Worm (Caenorhabditis elegans) whole organism, young adult: Measurements from ENCODE around the gene Y50D4B.1.

Experiments
- B0019.2 ChIP-seq: fragments of 200-800 bp; sonication (Bioruptor generic); conservative IDR thresholded peaks from 2 replicates; pipeline ENCODE4 v1.3.6; 2022; ENCODE audit warnings: missing genetic modification reagents, missing genetic modification characterization, missing compliant biosample characterization
- B0035.1 ChIP-seq: sonication (generic microtip); optimal IDR thresholded peaks from 2 replicates; lab custom pipeline; 2016; ENCODE audit warnings: missing genetic modification characterization, mild to moderate bottlenecking, missing compliant biosample characterization, missing genotype, missing genetic modification reagents
- B0261.1 ChIP-seq: sonication (generic microtip); optimal IDR thresholded peaks from 2 replicates; lab custom pipeline; 2016; ENCODE audit warnings: mild to moderate bottlenecking, missing genetic modification characterization, moderate library complexity, missing compliant biosample characterization
- F22D6.2 ChIP-seq: sonication (generic microtip); optimal IDR thresholded peaks from 2 replicates; lab custom pipeline; 2016; ENCODE audit warnings: mild to moderate bottlenecking, missing genetic modification characterization, missing compliant biosample characterization
- F49E8.2 ChIP-seq: sonication (generic microtip); optimal IDR thresholded peaks from 3 replicates; lab custom pipeline; 2017; ENCODE audit warnings: missing genetic modification characterization, mild to moderate bottlenecking, missing compliant biosample characterization, antibody characterized with exemption, moderate library complexity; ENCODE audit not compliant: insufficient read depth
- F57A8.1 ChIP-seq: fragments of 200-800 bp; sonication (Bioruptor generic); optimal IDR thresholded peaks from 2 replicates; lab custom pipeline; 2018; ENCODE audit warnings: mild to moderate bottlenecking, missing genetic modification characterization, moderate library complexity, missing compliant biosample characterization
- K12H6.12 ChIP-seq: fragments of 200-800 bp; sonication (Bioruptor generic); optimal IDR thresholded peaks from 2 replicates; lab custom pipeline; 2018; ENCODE audit warnings: mild to moderate bottlenecking, missing genetic modification characterization, missing compliant biosample characterization
- Y53G8AR.9 ChIP-seq: fragments of 200-800 bp; sonication (Bioruptor generic); conservative IDR thresholded peaks from 2 replicates; pipeline ENCODE4 v1.3.6; 2022; ENCODE audit warnings: missing genetic modification reagents, missing genetic modification characterization, missing compliant biosample characterization
- Y67H2A.10 ChIP-seq: fragments of 200-800 bp; sonication (Bioruptor generic); conservative IDR thresholded peaks from 2 replicates; pipeline ENCODE4 v1.3.6; 2022; ENCODE audit warnings: missing genetic modification reagents, missing genetic modification characterization, missing compliant biosample characterization
- Y79H2A.3 ChIP-seq: fragments of 200-800 bp; sonication (Bioruptor generic); conservative IDR thresholded peaks from 2 replicates; pipeline ENCODE4 v1.3.6; 2022; ENCODE audit warnings: missing genetic modification reagents, missing genetic modification characterization, missing compliant biosample characterization
- ZK185.1 ChIP-seq: sonication (generic microtip); optimal IDR thresholded peaks from 2 replicates; lab custom pipeline; 2016; ENCODE audit warnings: mild to moderate bottlenecking, missing genetic modification characterization, missing compliant biosample characterization; ENCODE audit not compliant: poor library complexity, severe bottlenecking
- ama-1 ChIP-seq, 3 experiments: fragments of 150-350 bp in 1 of 3; sonication (generic microtip) in 2 of 3; optimal IDR thresholded peaks; 2 replicates each; lab custom pipeline; 2014 to 2018; ENCODE audit warnings: missing biosample characterization in 2 of 3, missing genetic modification characterization in 2 of 3, missing genetic modification reagents in 2 of 3
- aptf-2 ChIP-seq: fragments of 200-800 bp; sonication (Bioruptor generic); conservative IDR thresholded peaks from 2 replicates; pipeline ENCODE4 v1.3.6; 2022; ENCODE audit warnings: missing genetic modification reagents, missing genetic modification characterization, missing compliant biosample characterization
- aptf-3 ChIP-seq: fragments of 200-800 bp; sonication (Bioruptor generic); IDR thresholded peaks from 2 replicates; pipeline ENCODE4 v1.3.6; 2022; ENCODE audit warnings: missing genetic modification characterization, missing compliant biosample characterization
- atf-7 ChIP-seq: sonication (generic microtip); optimal IDR thresholded peaks from 2 replicates; lab custom pipeline; 2017; ENCODE audit warnings: mild to moderate bottlenecking, missing genetic modification characterization, missing compliant biosample characterization
- athp-1 ChIP-seq: sonication (generic microtip); optimal IDR thresholded peaks from 2 replicates; lab custom pipeline; 2017; ENCODE audit warnings: mild to moderate bottlenecking, missing genetic modification characterization, missing compliant biosample characterization
- bed-1 ChIP-seq: fragments of 200-800 bp; sonication (Bioruptor generic); IDR thresholded peaks from 2 replicates; pipeline ENCODE4 v1.3.6; 2022; ENCODE audit warnings: missing genetic modification reagents, missing genetic modification characterization, missing compliant biosample characterization
- ceh-40 ChIP-seq: fragments of 200-800 bp; sonication (Bioruptor generic); IDR thresholded peaks from 2 replicates; pipeline ENCODE4 v1.3.6; 2022; ENCODE audit warnings: missing genetic modification characterization, missing compliant biosample characterization
- ceh-58 ChIP-seq: fragments of 200-800 bp; sonication (Bioruptor generic); IDR thresholded peaks from 2 replicates; pipeline ENCODE4 v1.3.6; 2022; ENCODE audit warnings: missing genetic modification characterization, missing compliant biosample characterization
- chd-7 ChIP-seq: sonication (generic microtip); optimal IDR thresholded peaks from 2 replicates; lab custom pipeline; 2016; ENCODE audit warnings: mild to moderate bottlenecking, missing genetic modification characterization, moderate library complexity, missing compliant biosample characterization
- dox-1 ChIP-seq: fragments of 200-800 bp; sonication (Bioruptor generic); IDR thresholded peaks from 2 replicates; pipeline ENCODE4 v1.3.6; 2022; ENCODE audit warnings: missing genetic modification reagents, missing genetic modification characterization, missing compliant biosample characterization
- dpff-1 ChIP-seq: sonication (generic microtip); optimal IDR thresholded peaks from 2 replicates; lab custom pipeline; 2017; ENCODE audit warnings: mild to moderate bottlenecking, missing genetic modification characterization, missing compliant biosample characterization
- dpl-1 ChIP-seq: fragments of 150-350 bp; optimal IDR thresholded peaks from 2 replicates; lab custom pipeline; 2014; ENCODE audit warnings: missing biosample characterization, missing genetic modification reagents, missing genetic modification characterization
- egl-44 ChIP-seq: fragments of 200-800 bp; sonication (Bioruptor generic); IDR thresholded peaks from 2 replicates; pipeline ENCODE4 v1.3.6; 2022; ENCODE audit warnings: missing genetic modification reagents, missing genetic modification characterization, missing compliant biosample characterization
- him-1 ChIP-seq: sonication (generic microtip); optimal IDR thresholded peaks from 2 replicates; lab custom pipeline; 2016; ENCODE audit warnings: missing genotype, missing genetic modification reagents, missing genetic modification characterization, missing compliant biosample characterization
- hlh-12 ChIP-seq: sonication (generic microtip); optimal IDR thresholded peaks from 2 replicates; lab custom pipeline; 2016; ENCODE audit warnings: missing genetic modification characterization, missing compliant biosample characterization
- hrde-1 ChIP-seq: sonication (generic microtip); optimal IDR thresholded peaks from 2 replicates; lab custom pipeline; 2016; ENCODE audit warnings: missing genetic modification characterization, mild to moderate bottlenecking, missing compliant biosample characterization, moderate library complexity, missing genotype, missing genetic modification reagents, borderline replicate concordance
- let-526 ChIP-seq: fragments of 200-800 bp; sonication (Bioruptor generic); IDR thresholded peaks from 2 replicates; pipeline ENCODE4 v1.3.6; 2022; ENCODE audit warnings: missing genetic modification reagents, missing genetic modification characterization, missing compliant biosample characterization
- lin-35 ChIP-seq, 3 experiments: fragments of 150-350 bp in 2 of 3; sonication (generic microtip) in 1 of 3; optimal IDR thresholded peaks; 2 replicates each; lab custom pipeline; 2014 to 2018; ENCODE audit warnings: missing biosample characterization in 3 of 3, missing genetic modification characterization in 3 of 3, missing genetic modification reagents in 3 of 3
- lin-54 ChIP-seq: fragments of 200-800 bp; sonication (Bioruptor generic); optimal IDR thresholded peaks from 2 replicates; lab custom pipeline; 2018; ENCODE audit warnings: mild to moderate bottlenecking, missing genetic modification characterization, missing compliant biosample characterization
- lir-1 ChIP-seq: fragments of 200-800 bp; sonication (Bioruptor generic); conservative IDR thresholded peaks from 2 replicates; pipeline ENCODE4 v1.3.6; 2022; ENCODE audit warnings: missing genetic modification reagents, missing genetic modification characterization, missing compliant biosample characterization
- lsl-1 ChIP-seq: fragments of 200-800 bp; sonication (Bioruptor generic); optimal IDR thresholded peaks from 2 replicates; lab custom pipeline; 2018; ENCODE audit warnings: mild to moderate bottlenecking, missing genetic modification characterization, moderate library complexity, missing compliant biosample characterization
- lsy-27 ChIP-seq: sonication (generic microtip); optimal IDR thresholded peaks from 2 replicates; lab custom pipeline; 2017; ENCODE audit warnings: missing genetic modification characterization, mild to moderate bottlenecking, missing compliant biosample characterization, antibody characterized with exemption, missing genotype, borderline replicate concordance; ENCODE audit not compliant: insufficient read depth
- madf-6 ChIP-seq: fragments of 200-800 bp; sonication (Bioruptor generic); IDR thresholded peaks from 2 replicates; pipeline ENCODE4 v1.3.6; 2022; ENCODE audit warnings: missing genetic modification reagents, missing genetic modification characterization, missing compliant biosample characterization
- mes-4 ChIP-seq: sonication (generic microtip); optimal IDR thresholded peaks from 2 replicates; lab custom pipeline; 2016; ENCODE audit warnings: missing genotype, missing genetic modification characterization, missing compliant biosample characterization
- nfya-2 ChIP-seq: fragments of 200-800 bp; sonication (Bioruptor generic); IDR thresholded peaks from 2 replicates; pipeline ENCODE4 v1.3.6; 2022; ENCODE audit warnings: missing genetic modification reagents, missing genetic modification characterization, missing compliant biosample characterization
- pbrm-1 ChIP-seq: fragments of 200-800 bp; sonication (Bioruptor generic); IDR thresholded peaks from 2 replicates; pipeline ENCODE4 v1.3.6; 2022; ENCODE audit warnings: missing genetic modification reagents, missing genetic modification characterization, missing compliant biosample characterization
- sea-2 ChIP-seq: fragments of 200-800 bp; sonication (Bioruptor generic); IDR thresholded peaks from 2 replicates; pipeline ENCODE4 v1.3.6; 2022; ENCODE audit warnings: missing genetic modification characterization, missing compliant biosample characterization
- snpc-1.3 ChIP-seq: sonication (generic microtip); optimal IDR thresholded peaks from 2 replicates; lab custom pipeline; 2017; ENCODE audit warnings: missing genetic modification characterization, mild to moderate bottlenecking, missing compliant biosample characterization, antibody characterized with exemption, moderate library complexity, missing genotype, missing genetic modification reagents; ENCODE audit not compliant: insufficient read depth
- snpc-3.4 ChIP-seq: sonication (generic microtip); optimal IDR thresholded peaks from 2 replicates; lab custom pipeline; 2017; ENCODE audit warnings: missing genetic modification characterization, mild to moderate bottlenecking, missing compliant biosample characterization, antibody characterized with exemption, moderate library complexity, missing genotype, missing genetic modification reagents
- snpc-4 ChIP-seq, 5 experiments: fragments of 150-350 bp in 1 of 5; sonication (generic microtip) in 4 of 5; optimal IDR thresholded peaks; 2 replicates each; lab custom pipeline; 2014 to 2018; ENCODE audit warnings: missing genetic modification characterization in 5 of 5, missing biosample characterization in 3 of 5, antibody characterized with exemption in 2 of 5, mild to moderate bottlenecking in 2 of 5, missing compliant biosample characterization in 2 of 5, missing genotype in 2 of 5, moderate library complexity in 2 of 5, missing genetic modification reagents in 1 of 5
- xnd-1 ChIP-seq: sonication (generic microtip); optimal IDR thresholded peaks from 2 replicates; lab custom pipeline; 2016; ENCODE audit warnings: missing genotype, missing genetic modification reagents, missing genetic modification characterization, missing compliant biosample characterization
- zfh-2 ChIP-seq: fragments of 200-800 bp; sonication (Bioruptor generic); conservative IDR thresholded peaks from 2 replicates; pipeline ENCODE4 v1.3.6; 2022; ENCODE audit warnings: missing genetic modification reagents, missing genetic modification characterization, missing compliant biosample characterization
- zim-3 ChIP-seq: sonication (generic microtip); optimal IDR thresholded peaks from 2 replicates; lab custom pipeline; 2017; ENCODE audit warnings: mild to moderate bottlenecking, missing genetic modification characterization, moderate library complexity, missing compliant biosample characterization
- ztf-18 ChIP-seq: sonication (generic microtip); optimal IDR thresholded peaks from 2 replicates; lab custom pipeline; 2016; ENCODE audit warnings: missing genotype, mild to moderate bottlenecking, missing genetic modification characterization, missing compliant biosample characterization

Y50D4B.1 gene

DNA sequence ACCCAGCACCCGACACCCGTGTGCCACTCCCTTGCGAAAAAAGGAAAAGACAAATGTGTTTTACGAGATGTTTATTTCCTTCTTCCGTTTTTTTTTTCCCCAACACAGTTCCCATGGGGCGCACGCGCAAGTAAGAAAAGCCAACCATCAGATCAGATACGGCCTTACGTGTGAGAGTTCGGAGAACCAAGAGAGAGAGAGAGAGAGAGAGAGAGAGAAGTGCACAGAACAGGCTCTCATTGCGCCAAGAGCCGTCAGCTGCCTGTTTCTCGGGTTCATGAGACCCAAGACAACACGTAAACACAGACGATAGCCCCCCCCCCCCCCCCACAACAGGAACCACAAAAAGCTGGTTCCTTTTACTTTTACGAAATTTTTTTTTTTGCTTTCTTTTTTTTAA lies 39.1 kb downstream of the Y50D4B.1 start:
- TF ChIP-seq ama-1 (optimal IDR thresholded peaks at IDR 0.05; lab: Kevin White, UChicago) (peak; percentile 50), ama-1 (GFP tag; optimal IDR thresholded peaks at IDR 0.05; lab: Kevin White, UChicago) (no peak), egl-44 (0 out of 2 replicates have a peak, but pooled peaks have one; percentile 31), let-526 (GFP tag; lab: Robert Waterston, UW) (no peak), xnd-1 (tag; lab: Kevin White, UChicago) (no peak), snpc-1.3 (tag; lab: Kevin White, UChicago) (no peak), F22D6.2 (tag; lab: Kevin White, UChicago) (no peak), B0035.1 (tag; lab: Kevin White, UChicago) (no peak), B0019.2 (no peak), dpl-1 (GFP tag; lab: Kevin White, UChicago) (no peak), ceh-40 (GFP tag; lab: Robert Waterston, UW) (no peak)
- TF ChIP-seq, all 124 proteins: peak for 2

DNA sequence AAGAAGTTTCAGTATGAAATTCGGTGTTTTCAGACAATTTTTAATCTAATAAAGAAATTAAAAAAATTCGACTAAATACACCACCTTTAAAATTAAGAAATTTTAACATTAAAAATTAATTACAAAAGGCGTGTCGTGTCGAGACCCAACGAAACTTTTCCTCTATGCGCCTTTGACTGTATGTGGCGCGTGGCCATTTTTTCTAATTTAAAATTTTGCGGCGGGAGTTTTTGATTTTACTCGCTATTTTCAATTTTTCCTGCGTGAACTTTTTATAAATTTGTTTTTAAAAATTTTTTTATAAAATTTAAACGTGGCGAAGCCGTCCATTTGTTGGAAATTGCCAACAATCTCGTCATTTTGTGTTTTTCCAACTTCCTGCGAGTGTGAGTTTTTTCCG lies 40.0 kb downstream of the Y50D4B.1 start:
- TF ChIP-seq zfh-2 (GFP tag; lab: Robert Waterston, UW), result no peak
- no peak for TF ChIP-seq sea-2 (GFP tag; lab: Robert Waterston, UW)
- peak; percentile 36 for TF ChIP-seq dox-1 (GFP tag; lab: Robert Waterston, UW)
- no peak for TF ChIP-seq ceh-40 (GFP tag; lab: Robert Waterston, UW)
- no peak for TF ChIP-seq Y67H2A.10 (GFP tag; lab: Robert Waterston, UW)
- no peak for TF ChIP-seq hrde-1 (tag; lab: Kevin White, UChicago)
- no peak for TF ChIP-seq ceh-58
- TF ChIP-seq athp-1, result no peak
- TF ChIP-seq chd-7 (tag; lab: Kevin White, UChicago), result no peak
- peak; percentile 96 for TF ChIP-seq madf-6 (GFP tag; lab: Robert Waterston, UW)
- 0 out of 2 replicates have a peak, but pooled peaks have one; percentile 26 for TF ChIP-seq pbrm-1 (GFP tag; lab: Robert Waterston, UW)
- peak in 1 of 3 experiments; percentile 10 for TF ChIP-seq lin-35 (GFP tag; optimal IDR thresholded peaks at IDR 0.05; lab: Kevin White, UChicago)
- no peak for TF ChIP-seq zim-3 (tag; lab: Kevin White, UChicago)
- TF ChIP-seq snpc-4 (GFP tag; optimal IDR thresholded peaks at IDR 0.05; lab: Kevin White, UChicago), result no peak
- TF ChIP-seq snpc-4 (tag; optimal IDR thresholded peaks at IDR 0.05; lab: Kevin White, UChicago), result peak in 2 of 4 experiments; percentile 28 to 48
- no peak for TF ChIP-seq bed-1 (GFP tag; lab: Robert Waterston, UW)
- no peak for TF ChIP-seq B0261.1 (tag; lab: Kevin White, UChicago)
- TF ChIP-seq lir-1 (GFP tag; lab: Robert Waterston, UW), result no peak
- TF ChIP-seq K12H6.12, result no peak
- TF ChIP-seq aptf-2, result no peak
- no peak for TF ChIP-seq lsy-27 (tag; lab: Kevin White, UChicago)
- TF ChIP-seq hlh-12 (tag; lab: Kevin White, UChicago), result no peak
- TF ChIP-seq him-1, result no peak
- no peak for TF ChIP-seq nfya-2 (GFP tag; lab: Robert Waterston, UW)
- TF ChIP-seq ZK185.1 (tag; lab: Kevin White, UChicago), result no peak
- no peak for TF ChIP-seq F57A8.1 (GFP tag; lab: Kevin White, UChicago)
- no peak for TF ChIP-seq dpff-1
- TF ChIP-seq dpl-1 (GFP tag; lab: Kevin White, UChicago), result peak; percentile 63
- peak; percentile 75 for TF ChIP-seq Y53G8AR.9 (GFP tag; lab: Robert Waterston, UW)
- peak; percentile 94 for TF ChIP-seq lsl-1
- TF ChIP-seq F49E8.2 (tag; lab: Kevin White, UChicago), result no peak
- TF ChIP-seq lin-54 (GFP tag; lab: Kevin White, UChicago), result peak; percentile 76
- no peak for TF ChIP-seq atf-7 (tag; lab: Kevin White, UChicago)
- peak; percentile 71 for TF ChIP-seq snpc-3.4 (tag; lab: Kevin White, UChicago)
- TF ChIP-seq ztf-18, result no peak
- no peak for TF ChIP-seq aptf-3 (GFP tag; lab: Robert Waterston, UW)
- TF ChIP-seq Y79H2A.3 (GFP tag; lab: Robert Waterston, UW), result no peak
- TF ChIP-seq mes-4, result no peak
